Worm (Caenorhabditis elegans) whole organism, L1 larva: ENCODE measurements around the gene F54B3.4.
A peak's percentile ranks its signal among the peaks of the same experiment; 100 is the strongest.

Experiments used
- alr-1 ChIP-seq: fragments of 200-800 bp; sonication (Bioruptor generic); optimal IDR thresholded peaks from 2 replicates; lab custom pipeline; 2018; ENCODE audit warnings: borderline replicate concordance, mild to moderate bottlenecking, missing genetic modification characterization, missing compliant biosample characterization
- blmp-1 ChIP-seq: fragments of 150-350 bp; optimal IDR thresholded peaks from 2 replicates; lab custom pipeline; 2014; ENCODE audit warnings: missing biosample characterization, missing genetic modification characterization
- dsc-1 ChIP-seq: sonication (generic microtip); optimal IDR thresholded peaks from 2 replicates; lab custom pipeline; 2016; ENCODE audit warnings: mild to moderate bottlenecking, missing genetic modification characterization, missing compliant biosample characterization
- efl-1 ChIP-seq, 4 experiments: fragments of 150-350 bp; optimal IDR thresholded peaks in 3 of 4; peaks in 1 of 4; 1 replicate in 1 of 4; 2 replicates in 3 of 4; lab custom pipeline; 2014; ENCODE audit warnings: missing biosample characterization in 2 of 4, missing genetic modification characterization in 2 of 4, missing genetic modification reagents in 2 of 4
- egl-27 ChIP-seq, 2 experiments: fragments of 150-350 bp in 1 of 2; sonication (generic microtip); optimal IDR thresholded peaks; 3 replicates each; lab custom pipeline; 2017 to 2018; ENCODE audit warnings: missing biosample characterization in 2 of 2, missing genetic modification characterization in 2 of 2, missing genetic modification reagents in 2 of 2
- elt-2 ChIP-seq: sonication (generic microtip); optimal IDR thresholded peaks from 2 replicates; lab custom pipeline; 2016; ENCODE audit warnings: missing genetic modification characterization, mild to moderate bottlenecking, inconsistent platforms, missing compliant biosample characterization, missing genetic modification reagents
- fkh-8 ChIP-seq: sonication (generic microtip); optimal IDR thresholded peaks from 2 replicates; lab custom pipeline; 2016; ENCODE audit warnings: mild to moderate bottlenecking, missing genetic modification characterization, missing compliant biosample characterization
- jun-1 ChIP-seq: fragments of 150-350 bp; optimal IDR thresholded peaks from 2 replicates; lab custom pipeline; 2014; ENCODE audit warnings: missing biosample characterization, missing genetic modification reagents, missing genetic modification characterization
- mab-9 ChIP-seq: fragments of 200-800 bp; sonication (Bioruptor generic); IDR thresholded peaks from 2 replicates; pipeline ENCODE4 v1.3.6; 2022; ENCODE audit warnings: missing genetic modification reagents, missing genetic modification characterization, missing compliant biosample characterization
- nhr-237 ChIP-seq: fragments of 150-350 bp; optimal IDR thresholded peaks from 2 replicates; lab custom pipeline; 2014; ENCODE audit warnings: missing biosample characterization, missing genetic modification characterization
- nhr-76 ChIP-seq: sonication (generic microtip); optimal IDR thresholded peaks from 2 replicates; lab custom pipeline; 2017; ENCODE audit warnings: missing biosample characterization, missing genetic modification characterization

DNA sequence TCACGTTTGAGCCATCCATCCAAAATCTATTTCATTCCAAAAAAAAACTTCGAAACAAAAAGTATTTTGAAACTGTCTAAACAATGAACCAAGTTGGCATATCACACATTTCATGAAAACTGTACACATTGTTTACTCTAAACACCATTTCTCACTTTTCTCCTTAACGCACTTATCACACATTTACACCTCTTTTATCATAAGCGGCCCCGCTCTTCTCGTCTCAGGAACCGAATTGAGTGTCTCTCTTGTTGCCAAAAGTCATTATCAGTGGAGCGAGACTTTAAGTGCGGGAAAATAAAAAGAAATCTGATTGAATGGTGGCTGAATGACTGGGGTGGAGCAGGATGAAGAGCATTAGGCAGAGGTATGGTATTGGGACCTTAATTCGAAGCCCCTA is 39.1 kb downstream of the F54B3.4 start:
- no peak for TF ChIP-seq blmp-1 (tag; lab: Kevin White, UChicago)
- peak; percentile 57 for TF ChIP-seq elt-2 (tag; lab: Kevin White, UChicago)
- TF ChIP-seq fkh-8 (tag; lab: Kevin White, UChicago): no peak
- no peak for TF ChIP-seq mab-9
- no peak for TF ChIP-seq nhr-237 (tag; lab: Kevin White, UChicago)
- no peak for TF ChIP-seq dsc-1 (tag; lab: Kevin White, UChicago)
- TF ChIP-seq nhr-76: no peak
- no peak for TF ChIP-seq efl-1 (optimal IDR thresholded peaks at IDR 0.05; lab: Kevin White, UChicago)
- TF ChIP-seq efl-1 (GFP tag; optimal IDR thresholded peaks at IDR 0.05 in 1 of 2; lab: Kevin White, UChicago): no peak
- no peak for TF ChIP-seq egl-27 (tag; optimal IDR thresholded peaks at IDR 0.05; lab: Kevin White, UChicago)
- TF ChIP-seq jun-1 (tag; lab: Kevin White, UChicago): no peak
- TF ChIP-seq alr-1 (tag; lab: Kevin White, UChicago): no peak
